Fruit fly (Drosophila melanogaster) whole organism, embryonic: ENCODE measurements around the gene Dscam3.

Experiments used
- Adf1 ChIP-seq: fragments of 200-800 bp; sonication (Bioruptor generic); IDR thresholded peaks from 2 replicates; pipeline ENCODE4 v1.3.6; 2022; ENCODE audit warnings: missing biosample characterization, missing genetic modification characterization
- Atf6 ChIP-seq: fragments of 200-800 bp; sonication (Bioruptor generic); IDR thresholded peaks from 2 replicates; pipeline ENCODE4 v1.3.6; 2022; ENCODE audit warnings: missing biosample characterization, missing genetic modification characterization
- Awh ChIP-seq: fragments of 200-800 bp; sonication (Bioruptor generic); IDR thresholded peaks from 2 replicates; pipeline ENCODE4, ENCODE4 v1.3.6; 2022; ENCODE audit warnings: missing biosample characterization, missing genetic modification characterization
- CG11504 ChIP-seq: fragments of 200-800 bp; sonication (Bioruptor generic); optimal IDR thresholded peaks from 3 replicates; lab custom pipeline; 2019; ENCODE audit warnings: missing biosample characterization, mild to moderate bottlenecking, missing genetic modification characterization, moderate library complexity
- CG11560 ChIP-seq: fragments of 200-800 bp; sonication (Bioruptor generic); IDR thresholded peaks from 3 replicates; pipeline ENCODE4 v1.3.6; 2022; ENCODE audit warnings: missing biosample characterization, missing genetic modification characterization
- CG1233 ChIP-seq: fragments of 200-800 bp; sonication (Bioruptor generic); optimal IDR thresholded peaks from 4 replicates; lab custom pipeline; 2018; ENCODE audit warnings: missing biosample characterization, mild to moderate bottlenecking, missing genetic modification characterization
- CG15514 ChIP-seq: fragments of 200-800 bp; sonication (Bioruptor generic); optimal IDR thresholded peaks from 3 replicates; lab custom pipeline; 2017; ENCODE audit warnings: missing biosample characterization, missing genetic modification characterization, mild to moderate bottlenecking, moderate library complexity, missing genetic modification reagents
- CG1603 ChIP-seq: fragments of 200-800 bp; sonication (Bioruptor generic); optimal IDR thresholded peaks from 2 replicates; lab custom pipeline; 2019; ENCODE audit warnings: missing biosample characterization, mild to moderate bottlenecking, missing genetic modification characterization, moderate library complexity
- CG17802 ChIP-seq: fragments of 200-800 bp; sonication (Bioruptor generic); optimal IDR thresholded peaks from 2 replicates; lab custom pipeline; 2018; ENCODE audit warnings: missing biosample characterization, mild to moderate bottlenecking, missing genetic modification characterization, moderate library complexity
- CG18764 ChIP-seq: fragments of 200-800 bp; sonication (Bioruptor generic); optimal IDR thresholded peaks from 3 replicates; lab custom pipeline; 2016; ENCODE audit warnings: missing biosample characterization, missing genetic modification characterization
- CG2120 ChIP-seq: fragments of 200-800 bp; sonication (Bioruptor generic); optimal IDR thresholded peaks from 3 replicates; lab custom pipeline; 2016; ENCODE audit warnings: missing biosample characterization, missing genetic modification characterization
- CG2712 ChIP-seq: fragments of 200-800 bp; optimal IDR thresholded peaks from 3 replicates; lab custom pipeline; 2019; ENCODE audit warnings: missing biosample characterization, mild to moderate bottlenecking, missing genetic modification characterization, moderate library complexity
- CG30020 ChIP-seq: fragments of 200-800 bp; optimal IDR thresholded peaks from 2 replicates; lab custom pipeline; 2019; ENCODE audit warnings: missing biosample characterization, mild to moderate bottlenecking, missing genetic modification characterization, moderate library complexity
- CG3163 ChIP-seq: fragments of 200-800 bp; sonication (Bioruptor generic); optimal IDR thresholded peaks from 3 replicates; lab custom pipeline; 2016; ENCODE audit warnings: missing biosample characterization, missing genetic modification characterization
- CG34422 ChIP-seq: fragments of 200-800 bp; sonication (Bioruptor generic); IDR thresholded peaks from 3 replicates; pipeline ENCODE4 v1.3.6; 2022; ENCODE audit warnings: missing biosample characterization, missing genetic modification characterization
- CG4707 ChIP-seq: fragments of 200-800 bp; sonication (Bioruptor generic); optimal IDR thresholded peaks from 2 replicates; lab custom pipeline; 2018; ENCODE audit warnings: missing biosample characterization, mild to moderate bottlenecking, missing genetic modification characterization, moderate library complexity
- CG5953 ChIP-seq: fragments of 200-800 bp; sonication (Bioruptor generic); IDR thresholded peaks from 2 replicates; pipeline ENCODE4 v1.3.6; 2022; ENCODE audit warnings: missing biosample characterization, missing genetic modification characterization
- CG6175 ChIP-seq: fragments of 200-800 bp; sonication (Bioruptor generic); IDR thresholded peaks from 3 replicates; pipeline ENCODE4 v1.3.6; 2022; ENCODE audit warnings: missing biosample characterization, missing genetic modification characterization
- CG7357 ChIP-seq: fragments of 200-800 bp; sonication (Bioruptor generic); IDR thresholded peaks from 3 replicates; pipeline ENCODE4 v1.3.6; 2022; ENCODE audit warnings: missing biosample characterization, missing genetic modification characterization
- CG8944 ChIP-seq: fragments of 200-800 bp; sonication (Bioruptor generic); optimal IDR thresholded peaks from 3 replicates; lab custom pipeline; 2016; ENCODE audit warnings: missing biosample characterization, missing genetic modification characterization
- CG9797 ChIP-seq: fragments of 200-800 bp; sonication (Bioruptor generic); optimal IDR thresholded peaks from 3 replicates; lab custom pipeline; 2018; ENCODE audit warnings: missing biosample characterization, mild to moderate bottlenecking, missing genetic modification characterization
- CHES-1-like ChIP-seq: fragments of 200-800 bp; sonication (Bioruptor generic); optimal IDR thresholded peaks from 2 replicates; lab custom pipeline; 2016; ENCODE audit warnings: missing biosample characterization, missing genetic modification characterization
- D19A ChIP-seq: fragments of 200-800 bp; optimal IDR thresholded peaks from 3 replicates; lab custom pipeline; 2019; ENCODE audit warnings: missing biosample characterization, mild to moderate bottlenecking, missing genetic modification characterization, moderate library complexity
- Dp ChIP-seq: fragments of 200-800 bp; sonication (Bioruptor generic); optimal IDR thresholded peaks from 2 replicates; lab custom pipeline; 2018; ENCODE audit warnings: missing biosample characterization, mild to moderate bottlenecking, missing genetic modification characterization, moderate library complexity
- Drgx ChIP-seq: fragments of 200-800 bp; sonication (Bioruptor generic); IDR thresholded peaks from 2 replicates; pipeline ENCODE4 v1.3.6; 2022; ENCODE audit warnings: missing biosample characterization, missing genetic modification characterization
- Ets65A ChIP-seq: fragments of 200-800 bp; sonication (Bioruptor generic); peaks from one replicate; lab custom pipeline; 2016; ENCODE audit warnings: missing biosample characterization, missing genetic modification characterization
- Gug ChIP-seq: fragments of 200-800 bp; sonication (Bioruptor generic); IDR thresholded peaks from 4 replicates; pipeline ENCODE4 v1.3.6; 2022; ENCODE audit warnings: missing biosample characterization, missing genetic modification characterization
- Hr51 ChIP-seq, 2 experiments: fragments of 200-800 bp; sonication (Bioruptor generic); optimal IDR thresholded peaks; 2 replicates in 1 of 2; 3 replicates in 1 of 2; lab custom pipeline; 2016 to 2018; ENCODE audit warnings: missing biosample characterization in 2 of 2, missing genetic modification characterization in 2 of 2, mild to moderate bottlenecking in 1 of 2, moderate library complexity in 1 of 2
- NC2β ChIP-seq: fragments of 200-800 bp; sonication (Bioruptor generic); optimal IDR thresholded peaks from 2 replicates; lab custom pipeline; 2016; ENCODE audit warnings: missing biosample characterization, missing genetic modification characterization
- Ptx1 ChIP-seq: fragments of 200-800 bp; sonication (Bioruptor generic); IDR thresholded peaks from 2 replicates; pipeline ENCODE4 v1.3.6; 2022; ENCODE audit warnings: missing biosample characterization, missing genetic modification characterization
- Sin3A ChIP-seq: fragments of >200 bp; optimal IDR thresholded peaks from 2 replicates; lab custom pipeline; 2018
- abd-A ChIP-seq: fragments of 200-800 bp; sonication (Bioruptor generic); optimal IDR thresholded peaks from 3 replicates; lab custom pipeline; 2019; ENCODE audit warnings: missing biosample characterization, mild to moderate bottlenecking, missing genetic modification characterization, moderate library complexity
- bsh ChIP-seq, 2 experiments: fragments of 200-800 bp; sonication (Bioruptor generic); optimal IDR thresholded peaks; 2 replicates each; lab custom pipeline; 2017 to 2018; ENCODE audit warnings: mild to moderate bottlenecking in 2 of 2, missing biosample characterization in 2 of 2, missing genetic modification characterization in 2 of 2, moderate library complexity in 1 of 2
- corto ChIP-seq: fragments of 200-800 bp; sonication (Bioruptor generic); optimal IDR thresholded peaks from 2 replicates; lab custom pipeline; 2016; ENCODE audit warnings: missing biosample characterization, mild to moderate bottlenecking, missing genetic modification characterization, moderate library complexity
- dan ChIP-seq: fragments of 200-800 bp; sonication (Bioruptor generic); IDR thresholded peaks from 2 replicates; pipeline ENCODE4 v1.3.6; 2022; ENCODE audit warnings: missing biosample characterization, missing genetic modification characterization
- dysf ChIP-seq: fragments of 200-800 bp; sonication (Bioruptor generic); IDR thresholded peaks from 3 replicates; pipeline ENCODE4 v1.3.6; 2022; ENCODE audit warnings: missing biosample characterization, missing genetic modification characterization
- en ChIP-seq: fragments of 200-800 bp; sonication (Bioruptor generic); optimal IDR thresholded peaks from 2 replicates; lab custom pipeline; 2016; ENCODE audit warnings: missing biosample characterization, missing genetic modification characterization
- ewg ChIP-seq: fragments of 200-800 bp; sonication (Bioruptor generic); optimal IDR thresholded peaks from 3 replicates; lab custom pipeline; 2017; ENCODE audit warnings: mild to moderate bottlenecking, missing biosample characterization, missing genetic modification reagents, missing genetic modification characterization
- ftz-f1 ChIP-seq: fragments of 200-800 bp; sonication (Bioruptor generic); optimal IDR thresholded peaks from 2 replicates; lab custom pipeline; 2016; ENCODE audit warnings: missing biosample characterization, missing genetic modification characterization
- her ChIP-seq: fragments of 200-800 bp; sonication (Bioruptor generic); optimal IDR thresholded peaks from 2 replicates; lab custom pipeline; 2016; ENCODE audit warnings: missing biosample characterization, missing genetic modification characterization
- lola ChIP-seq, 3 experiments: fragments of >200 bp in 2 of 3; fragments of 200-800 bp in 1 of 3; sonication (Bioruptor generic) in 1 of 3; optimal IDR thresholded peaks; 2 replicates each; lab custom pipeline; 2017 to 2019; ENCODE audit warnings: missing biosample characterization in 3 of 3, missing genetic modification characterization in 3 of 3, mild to moderate bottlenecking in 1 of 3, moderate library complexity in 1 of 3
- maf-S ChIP-seq: fragments of 200-800 bp; sonication (Bioruptor generic); optimal IDR thresholded peaks from 2 replicates; lab custom pipeline; 2016; ENCODE audit warnings: missing biosample characterization, missing genetic modification characterization
- pnt ChIP-seq: fragments of 200-800 bp; sonication (Bioruptor generic); optimal IDR thresholded peaks from 3 replicates; lab custom pipeline; 2016; ENCODE audit warnings: missing biosample characterization, missing genetic modification characterization
- row ChIP-seq: fragments of 200-800 bp; sonication (Bioruptor generic); IDR thresholded peaks from 3 replicates; pipeline ENCODE4 v1.3.6; 2022; ENCODE audit warnings: missing biosample characterization, missing genetic modification characterization
- scrt ChIP-seq: fragments of 200-800 bp; sonication (Bioruptor generic); optimal IDR thresholded peaks from 2 replicates; lab custom pipeline; 2018; ENCODE audit warnings: missing biosample characterization, mild to moderate bottlenecking, missing genetic modification characterization, moderate library complexity
- sens ChIP-seq: fragments of 200-800 bp; sonication (Bioruptor generic); peaks from one replicate; lab custom pipeline; 2016; ENCODE audit warnings: missing biosample characterization, missing genetic modification characterization
- wek ChIP-seq: fragments of 200-800 bp; sonication (Bioruptor generic); optimal IDR thresholded peaks from 3 replicates; lab custom pipeline; 2018; ENCODE audit warnings: missing biosample characterization, mild to moderate bottlenecking, missing genetic modification characterization, moderate library complexity
- zfh1 ChIP-seq: fragments of 200-800 bp; sonication (Bioruptor generic); IDR thresholded peaks from 3 replicates; pipeline ENCODE4 v1.3.6; 2022; ENCODE audit warnings: missing biosample characterization, missing genetic modification characterization

Dscam3 gene

DNA sequence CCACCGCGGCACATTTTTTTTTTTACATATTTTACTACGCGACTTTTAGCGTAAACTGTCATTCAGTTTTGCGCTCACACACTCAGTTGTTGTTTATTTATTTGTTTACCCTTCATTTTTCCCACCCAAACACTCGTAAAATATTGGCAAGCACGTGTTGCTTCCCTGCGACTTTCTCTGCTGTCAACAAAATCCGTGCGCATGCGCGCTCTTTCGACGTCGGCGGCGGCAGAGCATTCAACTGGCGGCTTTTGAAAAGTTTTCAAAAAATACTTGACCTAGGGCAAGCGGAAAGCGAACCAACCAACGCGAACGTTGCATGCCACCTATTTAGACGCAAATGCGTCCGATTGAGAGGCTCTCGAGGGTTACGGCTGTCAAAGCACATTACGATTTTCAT lies 1.4 kb upstream of the Dscam3 start:
- no peak for TF ChIP-seq CG8944
- TF ChIP-seq CG3163 = peak; percentile 55
- TF ChIP-seq CG11560 = 0 out of 3 replicates have a peak, but pooled peaks have one; percentile 34
- TF ChIP-seq D19A (tag; lab: Kevin White, UChicago) = peak; percentile 47
- no peak for TF ChIP-seq her (GFP tag; lab: Kevin White, UChicago)
- TF ChIP-seq CG17802 (tag; lab: Kevin White, UChicago) = no peak
- TF ChIP-seq CG18764 = no peak
- TF ChIP-seq scrt (GFP tag; lab: Kevin White, UChicago) = peak; percentile 98
- TF ChIP-seq Adf1 (GFP tag; lab: Robert Waterston, UW) = peak; percentile 58
- peak; percentile 7 for TF ChIP-seq abd-A (tag; lab: Kevin White, UChicago)
- peak; percentile 81 for TF ChIP-seq ewg (GFP tag; lab: Kevin White, UChicago)

DNA sequence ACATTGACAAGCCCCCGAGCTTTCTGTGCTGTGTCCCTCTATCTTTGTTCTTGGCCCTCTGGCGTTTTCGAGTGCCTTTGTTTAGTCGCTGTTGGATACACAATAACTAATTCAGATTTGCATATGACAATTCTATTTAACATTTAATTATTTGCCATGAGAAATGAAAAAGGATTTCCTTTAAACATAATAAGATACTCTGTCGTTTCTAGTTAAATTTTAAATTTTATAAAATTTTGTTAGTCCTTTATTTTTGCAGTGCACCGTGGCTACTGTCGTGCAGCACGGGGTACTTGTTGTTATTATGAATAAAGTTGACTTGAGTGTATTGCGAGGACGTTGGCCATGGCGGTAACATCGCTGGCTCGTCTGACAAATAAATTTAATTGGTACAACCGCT lies 2.6 kb downstream of the Dscam3 start:
- no peak for TF ChIP-seq CG4707 (GFP tag; lab: Kevin White, UChicago)
- TF ChIP-seq Drgx (GFP tag; lab: Robert Waterston, UW) = 0 out of 2 replicates have a peak, but pooled peaks have one; percentile 12
- 0 out of 3 replicates have a peak, but pooled peaks have one; percentile 12 for TF ChIP-seq row (GFP tag; lab: Robert Waterston, UW)

DNA sequence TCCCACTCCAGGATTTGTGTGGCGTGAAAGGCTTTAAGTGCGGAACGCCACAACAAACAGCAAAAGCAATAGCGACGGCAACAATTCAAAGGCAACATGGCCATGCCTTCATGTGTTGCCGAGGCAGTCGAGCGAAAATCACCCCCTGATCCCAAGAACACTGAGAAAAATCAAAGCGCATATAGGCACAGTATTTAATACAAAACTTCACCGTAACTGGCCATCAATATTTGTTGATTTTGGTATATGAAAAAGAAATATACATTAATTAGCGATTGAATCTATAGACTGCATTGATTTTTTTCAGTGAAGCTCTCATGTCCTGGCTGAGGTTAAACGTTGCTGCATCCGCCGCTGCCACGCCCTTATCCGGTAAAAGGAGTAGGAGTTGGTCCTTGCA lies 4.4 kb downstream of the Dscam3 start:
- TF ChIP-seq Hr51 (GFP tag; optimal IDR thresholded peaks at IDR 0.05; lab: Kevin White, UChicago) = peak in 1 of 2 experiments; percentile 3
- TF ChIP-seq CG6175 = no peak
- no peak for TF ChIP-seq wek
- no peak for TF ChIP-seq CHES-1-like
- no peak for TF ChIP-seq CG30020
- TF ChIP-seq CG9797 (GFP tag; lab: Kevin White, UChicago) = no peak
- TF ChIP-seq corto (GFP tag; lab: Kevin White, UChicago) = peak; percentile 17
- TF ChIP-seq dysf = no peak
- no peak for TF ChIP-seq Dp (GFP tag; lab: Kevin White, UChicago)
- TF ChIP-seq Gug = 0 out of 4 replicates have a peak, but pooled peaks have one; percentile 16
- peak; percentile 9; the same call in 1 of the 3 replicates for TF ChIP-seq CG7357 (GFP tag; lab: Robert Waterston, UW)
- no peak for TF ChIP-seq Sin3A
- no peak for TF ChIP-seq CG5953 (GFP tag; lab: Robert Waterston, UW)
- 0 out of 3 replicates have a peak, but pooled peaks have one; percentile 12 for TF ChIP-seq CG34422 (GFP tag; lab: Robert Waterston, UW)
- TF ChIP-seq dan (GFP tag; lab: Robert Waterston, UW) = 0 out of 2 replicates have a peak, but pooled peaks have one; percentile 3
- TF ChIP-seq NC2β (GFP tag; lab: Kevin White, UChicago) = no peak
- TF ChIP-seq en (GFP tag; lab: Kevin White, UChicago) = no peak
- TF ChIP-seq CG1603 (tag; lab: Kevin White, UChicago) = peak; percentile 10
- no peak for TF ChIP-seq CG1233 (GFP tag; lab: Kevin White, UChicago)
- peak; percentile 34; the same call in 1 of the 2 replicates for TF ChIP-seq Ptx1 (GFP tag; lab: Robert Waterston, UW)
- peak; percentile 42; the same call in 1 of the 2 replicates for TF ChIP-seq Drgx (GFP tag; lab: Robert Waterston, UW)
- peak; percentile 12; the same call in 1 of the 2 replicates for TF ChIP-seq Atf6 (GFP tag; lab: Robert Waterston, UW)
- TF ChIP-seq pnt = no peak
- peak; percentile 21 for TF ChIP-seq CG2120 (GFP tag; lab: Kevin White, UChicago)
- TF ChIP-seq sens (GFP tag; lab: Kevin White, UChicago) = peak; percentile 31
- no peak for TF ChIP-seq Awh
- TF ChIP-seq CG15514 (GFP tag; lab: Kevin White, UChicago) = no peak
- TF ChIP-seq ftz-f1 (GFP tag; lab: Kevin White, UChicago) = no peak
- TF ChIP-seq CG2712 (tag; lab: Kevin White, UChicago) = no peak
- TF ChIP-seq Ets65A (GFP tag; lab: Kevin White, UChicago) = peak; percentile 68
- 0 out of 3 replicates have a peak, but pooled peaks have one; percentile 16 for TF ChIP-seq zfh1
- TF ChIP-seq maf-S = no peak
- TF ChIP-seq bsh (GFP tag; optimal IDR thresholded peaks at IDR 0.05; lab: Kevin White, UChicago) = peak in 1 of 2 experiments; percentile 10
- peak; percentile 20 for TF ChIP-seq CG11504 (tag; lab: Kevin White, UChicago)
- TF ChIP-seq lola (GFP tag; optimal IDR thresholded peaks at IDR 0.05; lab: Kevin White, UChicago) = no peak
